Fruit fly (Drosophila melanogaster) whole organism, wandering third instar larva: ENCODE results near the gene Rab8.

Source experiments
- Abd-B ChIP-seq: fragments of >200 bp; optimal IDR thresholded peaks from 2 replicates; lab custom pipeline; 2017; ENCODE audit warnings: missing biosample characterization, missing genetic modification characterization
- CG32264 ChIP-seq: fragments of 200-800 bp; sonication (Bioruptor generic); optimal IDR thresholded peaks from 2 replicates; lab custom pipeline; 2016; ENCODE audit warnings: missing biosample characterization, missing genetic modification characterization
- CG9705 ChIP-seq: fragments of 200-800 bp; sonication (Bioruptor generic); optimal IDR thresholded peaks from 2 replicates; lab custom pipeline; 2018; ENCODE audit warnings: missing biosample characterization, mild to moderate bottlenecking, missing genetic modification characterization
- CrebA ChIP-seq: fragments of 200-800 bp; sonication (Bioruptor generic); optimal IDR thresholded peaks from 2 replicates; lab custom pipeline; 2016; ENCODE audit warnings: missing biosample characterization, mild to moderate bottlenecking, missing genetic modification characterization, borderline replicate concordance
- Dfd ChIP-seq: fragments of >200 bp; optimal IDR thresholded peaks from 2 replicates; lab custom pipeline; 2017; ENCODE audit warnings: missing biosample characterization, missing genetic modification characterization
- Dif ChIP-seq: fragments of 200-275, 200-300 bp; sonication (Bioruptor generic); optimal IDR thresholded peaks from 2 replicates; lab custom pipeline; 2018; ENCODE audit warnings: missing biosample characterization, missing genetic modification characterization; ENCODE audit not compliant: partially characterized antibody
- GATAd ChIP-seq: sonication (Bioruptor generic); optimal IDR thresholded peaks from 2 replicates; lab custom pipeline; 2016; ENCODE audit warnings: missing biosample characterization, missing genetic modification characterization
- Hnf4 ChIP-seq: fragments of 200-800 bp; sonication (Bioruptor generic); optimal IDR thresholded peaks from 2 replicates; lab custom pipeline; 2016; ENCODE audit warnings: missing biosample characterization, mild to moderate bottlenecking, missing genetic modification characterization
- Hr78 ChIP-seq: fragments of >200 bp; optimal IDR thresholded peaks from 2 replicates; lab custom pipeline; 2017; ENCODE audit warnings: missing biosample characterization, missing genetic modification characterization
- Hr83 ChIP-seq: fragments of 200-300 bp; sonication (Bioruptor generic); optimal IDR thresholded peaks from 2 replicates; lab custom pipeline; 2016; ENCODE audit warnings: missing biosample characterization, mild to moderate bottlenecking, missing genetic modification characterization, moderate library complexity; ENCODE audit not compliant: poor library complexity, severe bottlenecking
- Jra ChIP-seq: sonication (Bioruptor generic); optimal IDR thresholded peaks from 2 replicates; lab custom pipeline; 2016; ENCODE audit warnings: missing biosample characterization, missing genetic modification characterization
- Myc ChIP-seq: fragments of >200 bp; optimal IDR thresholded peaks from 2 replicates; lab custom pipeline; 2017
- N ChIP-seq: fragments of >200 bp; optimal IDR thresholded peaks from 2 replicates; lab custom pipeline; 2018; ENCODE audit warnings: missing biosample characterization, missing external identifiers, missing genetic modification characterization
- OdsH ChIP-seq: fragments of 200-800 bp; sonication (Bioruptor generic); optimal IDR thresholded peaks from 2 replicates; lab custom pipeline; 2016; ENCODE audit warnings: missing biosample characterization, mild to moderate bottlenecking, missing genetic modification characterization
- Rel ChIP-seq, 2 experiments: fragments of 200-800 bp; sonication (Bioruptor generic) in 1 of 2; optimal IDR thresholded peaks; 2 replicates in 1 of 2; 3 replicates in 1 of 2; lab custom pipeline; 2016 to 2019; ENCODE audit warnings: mild to moderate bottlenecking in 2 of 2, missing biosample characterization in 2 of 2, missing genetic modification characterization in 2 of 2, moderate library complexity in 1 of 2
- Sp1 ChIP-seq: fragments of 200-800 bp; sonication (Bioruptor generic); optimal IDR thresholded peaks from 3 replicates; lab custom pipeline; 2019; ENCODE audit warnings: missing biosample characterization, mild to moderate bottlenecking, missing genetic modification characterization, moderate library complexity
- Vsx2 ChIP-seq: fragments of 200-300, 225-300 bp; sonication (Bioruptor generic); optimal IDR thresholded peaks from 2 replicates; lab custom pipeline; 2018; ENCODE audit warnings: missing biosample characterization, missing genetic modification characterization; ENCODE audit not compliant: partially characterized antibody
- br ChIP-seq: fragments of 200-800 bp; sonication (Bioruptor generic); optimal IDR thresholded peaks from 2 replicates; lab custom pipeline; 2016; ENCODE audit warnings: missing biosample characterization, missing genetic modification characterization
- brk ChIP-seq: fragments of 200-800 bp; sonication (Bioruptor generic); optimal IDR thresholded peaks from 2 replicates; lab custom pipeline; 2016; ENCODE audit warnings: missing biosample characterization, mild to moderate bottlenecking, missing genetic modification characterization
- dl ChIP-seq, 2 experiments: fragments of 175-275, 200-275 bp in 1 of 2; fragments of 200-275 bp in 1 of 2; sonication (Bioruptor generic); optimal IDR thresholded peaks; lab custom pipeline; 2018; ENCODE audit warnings: mild to moderate bottlenecking in 2 of 2, missing biosample characterization in 2 of 2, missing genetic modification characterization in 2 of 2, moderate library complexity in 2 of 2; ENCODE audit not compliant: partially characterized antibody in 2 of 2, insufficient read depth in 1 of 2
- dmrt93B ChIP-seq: fragments of 200-800 bp; sonication (Bioruptor generic); optimal IDR thresholded peaks from 2 replicates; lab custom pipeline; 2018; ENCODE audit warnings: missing biosample characterization, mild to moderate bottlenecking, missing genetic modification characterization
- dsf ChIP-seq: sonication (Bioruptor generic); optimal IDR thresholded peaks from 2 replicates; lab custom pipeline; 2016; ENCODE audit warnings: missing biosample characterization, missing genetic modification characterization, borderline replicate concordance
- ey ChIP-seq: fragments of 200-800 bp; sonication (Bioruptor generic); optimal IDR thresholded peaks from 2 replicates; lab custom pipeline; 2016; ENCODE audit warnings: missing biosample characterization, missing genetic modification characterization
- foxo ChIP-seq, 2 experiments: fragments of 200-800 bp; sonication (Bioruptor generic); optimal IDR thresholded peaks; 2 replicates in 1 of 2; 3 replicates in 1 of 2; lab custom pipeline; 2016 to 2017; ENCODE audit warnings: missing biosample characterization in 2 of 2, missing genetic modification characterization in 2 of 2
- fru ChIP-seq: fragments of 200-800 bp; sonication (Bioruptor generic); optimal IDR thresholded peaks from 3 replicates; lab custom pipeline; 2016; ENCODE audit warnings: missing biosample characterization, mild to moderate bottlenecking, missing genetic modification characterization
- h ChIP-seq: fragments of 200-800 bp; sonication (Bioruptor generic); optimal IDR thresholded peaks from 3 replicates; lab custom pipeline; 2016; ENCODE audit warnings: missing biosample characterization, mild to moderate bottlenecking, missing genetic modification characterization
- jim ChIP-seq: fragments of 175-275, 200-325 bp; sonication (Bioruptor generic); optimal IDR thresholded peaks from 2 replicates; lab custom pipeline; 2016; ENCODE audit warnings: missing biosample characterization, mild to moderate bottlenecking, missing genetic modification characterization
- lola ChIP-seq: fragments of >200 bp; optimal IDR thresholded peaks from 2 replicates; lab custom pipeline; 2017; ENCODE audit warnings: missing biosample characterization, missing genetic modification characterization
- pan ChIP-seq: fragments of >200 bp; optimal IDR thresholded peaks from 2 replicates; lab custom pipeline; 2017
- psq ChIP-seq: fragments of 200-800 bp; sonication (Bioruptor generic); optimal IDR thresholded peaks from 3 replicates; lab custom pipeline; 2017; ENCODE audit warnings: missing biosample characterization, mild to moderate bottlenecking, missing genetic modification characterization, moderate library complexity
- rgr ChIP-seq: fragments of 200-800 bp; sonication (Bioruptor generic); optimal IDR thresholded peaks from 3 replicates; lab custom pipeline; 2016; ENCODE audit warnings: missing biosample characterization, mild to moderate bottlenecking, missing genetic modification characterization
- sage ChIP-seq: fragments of 200-800 bp; sonication (Bioruptor generic); optimal IDR thresholded peaks from 2 replicates; lab custom pipeline; 2016; ENCODE audit warnings: missing biosample characterization, mild to moderate bottlenecking, missing genetic modification characterization
- sv ChIP-seq: fragments of 200-800 bp; sonication (Bioruptor generic); optimal IDR thresholded peaks from 3 replicates; lab custom pipeline; 2016; ENCODE audit warnings: missing biosample characterization, missing genetic modification characterization
- tai ChIP-seq: sonication (Bioruptor generic); optimal IDR thresholded peaks from 2 replicates; lab custom pipeline; 2016; ENCODE audit warnings: missing biosample characterization, missing genetic modification characterization
- usp ChIP-seq: fragments of >200 bp; optimal IDR thresholded peaks from 2 replicates; lab custom pipeline; 2017; ENCODE audit warnings: missing biosample characterization, missing genetic modification characterization
- woc ChIP-seq: sonication (Bioruptor generic); optimal IDR thresholded peaks from 2 replicates; lab custom pipeline; 2016; ENCODE audit warnings: missing biosample characterization, mild to moderate bottlenecking, missing genetic modification characterization

Gene Rab8

DNA sequence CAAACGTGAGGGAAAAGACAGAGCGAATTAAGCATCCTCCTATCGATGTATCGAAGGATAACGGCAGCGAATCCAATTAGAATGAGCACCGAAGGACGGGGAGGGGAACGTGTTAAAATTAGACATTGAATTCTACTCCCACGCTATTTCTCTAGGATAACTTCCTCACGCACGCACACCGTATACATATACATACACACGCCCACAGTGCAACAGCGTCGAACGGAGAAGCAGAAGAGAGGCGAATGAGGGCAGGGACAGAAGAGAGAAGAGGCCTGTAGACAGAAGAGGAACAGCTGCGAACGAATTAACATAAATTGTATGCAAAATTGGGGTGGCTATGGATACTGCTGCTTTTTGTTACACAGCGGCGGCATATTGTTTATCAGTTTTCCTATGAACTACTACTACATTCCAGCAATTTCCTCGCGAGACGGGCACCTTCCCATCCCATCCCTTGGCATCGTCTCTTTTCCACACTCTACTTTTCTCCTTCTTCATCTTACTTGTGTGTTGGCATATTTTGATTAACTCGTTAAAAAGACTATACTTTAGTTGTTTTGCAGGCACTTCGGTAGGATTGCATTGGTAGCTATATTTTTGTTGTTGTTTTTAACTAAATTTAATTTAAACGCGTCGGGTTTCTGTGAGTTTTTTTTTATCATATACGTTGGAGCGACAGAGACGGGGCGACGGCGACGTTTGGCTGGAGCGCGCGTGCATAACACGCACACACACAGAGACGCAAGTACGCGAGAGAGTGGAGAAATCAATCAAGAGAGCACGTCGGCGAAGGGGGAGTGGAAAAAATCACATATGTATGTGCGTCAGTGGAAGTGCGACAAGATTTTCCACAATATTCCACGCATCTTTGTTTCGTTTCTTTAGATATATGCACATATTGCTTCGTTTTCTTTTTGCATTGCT lies 37.6 kb upstream of the Rab8 start:
- TF ChIP-seq Sp1 (GFP tag; lab: Kevin White, UChicago) = no peak
- no peak for TF ChIP-seq jim (GFP tag; lab: Kevin White, UChicago)
- peak; percentile 20 for TF ChIP-seq N (GFP tag; lab: Kevin White, UChicago)
- TF ChIP-seq woc (GFP tag; lab: Kevin White, UChicago) = peak; percentile 32
- TF ChIP-seq CG32264 = no peak
- TF ChIP-seq Abd-B (GFP tag; lab: Kevin White, UChicago) = no peak
- TF ChIP-seq tai (GFP tag; lab: Kevin White, UChicago) = no peak
- TF ChIP-seq dmrt93B (GFP tag; lab: Kevin White, UChicago) = no peak
- no peak for TF ChIP-seq Hnf4 (GFP tag; lab: Kevin White, UChicago)
- TF ChIP-seq h = peak; percentile 75
- no peak for TF ChIP-seq CrebA (GFP tag; lab: Kevin White, UChicago)
- no peak for TF ChIP-seq OdsH (GFP tag; lab: Kevin White, UChicago)
- peak in 1 of 2 experiments; percentile 14 for TF ChIP-seq foxo (GFP tag; optimal IDR thresholded peaks at IDR 0.05; lab: Kevin White, UChicago)
- peak; percentile 58 for TF ChIP-seq Dif (GFP tag; lab: Kevin White, UChicago)
- peak; percentile 17 for TF ChIP-seq fru (GFP tag; lab: Kevin White, UChicago)
- TF ChIP-seq lola (GFP tag; lab: Kevin White, UChicago) = no peak
- TF ChIP-seq psq = peak; percentile 11
- no peak for TF ChIP-seq rgr (GFP tag; lab: Kevin White, UChicago)
- TF ChIP-seq dl (GFP tag; optimal IDR thresholded peaks at IDR 0.05; lab: Kevin White, UChicago; ENCODE audit: insufficient read depth in 1 of 2, partially characterized antibody in 2 of 2) = peak in 1 of 2 experiments; percentile 48
- TF ChIP-seq Myc (lab: Kevin White, UChicago) = no peak
- no peak for TF ChIP-seq dsf (GFP tag; lab: Kevin White, UChicago)
- TF ChIP-seq Rel (GFP tag; optimal IDR thresholded peaks at IDR 0.05; lab: Kevin White, UChicago) = no peak
- peak; percentile 86 for TF ChIP-seq Rel (tag; optimal IDR thresholded peaks at IDR 0.05; lab: Kevin White, UChicago)
- TF ChIP-seq Hr83 (GFP tag; lab: Kevin White, UChicago) = no peak

DNA sequence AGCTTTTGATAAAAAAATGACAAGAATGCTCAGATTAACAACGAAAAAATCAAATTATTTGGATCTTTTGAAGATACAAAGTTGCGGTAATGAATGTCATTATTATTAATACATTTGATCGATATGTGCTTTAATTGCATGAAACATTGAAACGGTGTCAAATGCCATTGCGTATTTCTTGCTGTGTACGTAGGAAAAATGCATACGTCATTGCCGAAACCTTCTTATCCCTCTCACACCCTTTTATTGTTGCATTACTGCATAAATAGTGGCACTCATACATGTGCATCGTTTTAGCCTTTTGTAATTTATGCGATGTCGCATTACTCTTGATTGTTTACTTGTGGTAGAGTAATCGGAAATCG lies 36.8 kb upstream of the Rab8 start:
- TF ChIP-seq Jra (GFP tag; lab: Kevin White, UChicago) (no peak), brk (GFP tag; lab: Kevin White, UChicago) (no peak), Abd-B (GFP tag; lab: Kevin White, UChicago) (no peak), fru (GFP tag; lab: Kevin White, UChicago) (no peak), woc (GFP tag; lab: Kevin White, UChicago) (no peak), sv (GFP tag; lab: Kevin White, UChicago) (no peak), br (GFP tag; lab: Kevin White, UChicago) (no peak)
- TF ChIP-seq, all 38 proteins: peak for 0

DNA sequence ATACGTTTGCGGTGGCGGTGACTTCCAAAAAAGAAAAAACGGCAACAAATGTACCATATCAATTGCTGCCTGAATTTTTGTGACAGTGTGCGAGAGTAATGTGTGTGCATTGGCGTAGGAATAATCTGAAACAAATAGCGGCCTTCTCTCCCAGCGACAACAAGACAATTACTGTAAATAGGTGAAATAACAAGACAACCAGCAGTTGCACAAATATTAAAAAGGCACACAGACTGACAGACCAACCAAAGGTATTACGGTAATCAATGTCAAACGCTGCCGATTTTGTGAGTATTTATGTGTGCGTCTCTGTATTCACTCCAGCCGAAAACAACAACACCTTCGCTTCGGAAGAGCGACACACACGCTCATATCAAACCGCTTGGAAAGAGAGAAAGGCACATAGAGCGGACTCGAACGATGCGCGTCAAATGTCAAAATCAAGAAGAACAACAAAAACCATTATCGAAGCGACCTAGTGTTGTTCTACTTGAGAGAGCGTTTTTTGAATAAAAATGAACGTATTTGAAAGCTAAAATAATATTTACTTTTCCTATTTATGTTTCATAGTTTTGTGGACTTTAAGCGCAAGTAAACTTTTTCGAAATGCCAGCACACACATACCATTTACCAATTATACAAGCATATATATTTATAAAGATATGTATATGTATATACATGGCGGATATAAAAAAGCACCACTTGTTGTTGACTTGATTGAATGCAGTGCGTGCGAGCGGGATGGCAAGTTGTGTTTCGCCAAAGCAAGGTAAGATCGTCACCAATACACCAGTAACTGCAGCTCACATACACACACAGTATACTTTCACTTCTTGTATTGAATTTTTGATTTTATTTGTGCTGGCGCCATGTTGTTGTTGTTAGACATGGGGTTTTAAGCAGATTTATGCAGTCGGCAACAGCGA lies 36.2 kb upstream of the Rab8 start:
- TF ChIP-seq dmrt93B (GFP tag; lab: Kevin White, UChicago) (no peak), Hr78 (GFP tag; lab: Kevin White, UChicago) (no peak), dl (GFP tag; optimal IDR thresholded peaks at IDR 0.05; lab: Kevin White, UChicago; ENCODE audit: insufficient read depth in 1 of 2, partially characterized antibody in 2 of 2) (peak in 1 of 2 experiments; percentile 55), Sp1 (GFP tag; lab: Kevin White, UChicago) (peak; percentile 22), Hnf4 (GFP tag; lab: Kevin White, UChicago) (peak; percentile 25), foxo (GFP tag; optimal IDR thresholded peaks at IDR 0.05; lab: Kevin White, UChicago) (peak in 1 of 2 experiments; percentile 19), lola (GFP tag; lab: Kevin White, UChicago) (no peak), brk (GFP tag; lab: Kevin White, UChicago) (no peak), h (peak; percentile 64), N (GFP tag; lab: Kevin White, UChicago) (no peak), Dfd (GFP tag; lab: Kevin White, UChicago) (no peak), pan (lab: Kevin White, UChicago) (no peak), Hr83 (GFP tag; lab: Kevin White, UChicago) (peak; percentile 64), psq (peak; percentile 14), CG32264 (no peak), sage (GFP tag; lab: Kevin White, UChicago) (no peak), br (GFP tag; lab: Kevin White, UChicago) (peak; percentile 33), tai (GFP tag; lab: Kevin White, UChicago) (no peak), sv (GFP tag; lab: Kevin White, UChicago) (no peak), fru (GFP tag; lab: Kevin White, UChicago) (peak; percentile 10), ey (GFP tag; lab: Kevin White, UChicago) (no peak), dsf (GFP tag; lab: Kevin White, UChicago) (no peak), Abd-B (GFP tag; lab: Kevin White, UChicago) (no peak), woc (GFP tag; lab: Kevin White, UChicago) (no peak), CG9705 (GFP tag; lab: Kevin White, UChicago) (no peak), Vsx2 (no peak), Myc (lab: Kevin White, UChicago) (no peak), Rel (GFP tag; optimal IDR thresholded peaks at IDR 0.05; lab: Kevin White, UChicago) (peak; percentile 44), Rel (tag; optimal IDR thresholded peaks at IDR 0.05; lab: Kevin White, UChicago) (peak; percentile 84), OdsH (GFP tag; lab: Kevin White, UChicago) (peak; percentile 53), usp (GFP tag; lab: Kevin White, UChicago) (no peak), rgr (GFP tag; lab: Kevin White, UChicago) (peak; percentile 41), GATAd (no peak)
